Worm (Caenorhabditis elegans): ENCODE data around the gene F11G11.14.
A peak's percentile ranks its signal among the peaks of the same experiment; 100 is the strongest.

ce11 chrII:4874335-4874861 lies 10.9 kb downstream of the F11G11.14 start, which contains the start of gene F11G11.15:
- no peak for TF ChIP-seq R02D3.7 (tag; optimal IDR thresholded peaks at IDR 0.05)
- no peak for TF ChIP-seq ceh-82 (tag; optimal IDR thresholded peaks at IDR 0.05)
- TF ChIP-seq dmd-4 (tag; optimal IDR thresholded peaks at IDR 0.05), result no peak
- TF ChIP-seq crh-2 (tag; optimal IDR thresholded peaks at IDR 0.05), result no peak
- TF ChIP-seq lsy-2 (tag; optimal IDR thresholded peaks at IDR 0.05), result no peak
- TF ChIP-seq snpc-4 (tag; optimal IDR thresholded peaks at IDR 0.05), result no peak
- TF ChIP-seq unc-62 (GFP tag; optimal IDR thresholded peaks at IDR 0.05), result no peak
- TF ChIP-seq nhr-12 (tag; optimal IDR thresholded peaks at IDR 0.05), result no peak
- peak; percentile 40 for TF ChIP-seq nhr-25 (tag; optimal IDR thresholded peaks at IDR 0.05)
- TF ChIP-seq aly-2 (tag; optimal IDR thresholded peaks at IDR 0.05), result no peak
- TF ChIP-seq mdl-1 (tag; optimal IDR thresholded peaks at IDR 0.05), result no peak
- TF ChIP-seq elt-1 (tag; optimal IDR thresholded peaks at IDR 0.05), result no peak
- TF ChIP-seq unc-39 (tag; optimal IDR thresholded peaks at IDR 0.05), result no peak
- no peak for TF ChIP-seq nhr-11 (tag; optimal IDR thresholded peaks at IDR 0.05)

All from whole organism, L2 larva.